Fruit fly (Drosophila melanogaster) whole organism: ENCODE data around the gene CG32706.

Experiments used
- EcR ChIP-seq, 2 experiments: fragments of >200 bp; optimal IDR thresholded peaks; 2 replicates each; lab custom pipeline; 2017; ENCODE audit warnings: missing biosample characterization in 2 of 2, missing genetic modification characterization in 2 of 2, missing genetic modification reagents in 2 of 2
- pan ChIP-seq: fragments of >200 bp; optimal IDR thresholded peaks from 2 replicates; lab custom pipeline; 2017
- usp ChIP-seq: fragments of >200 bp; optimal IDR thresholded peaks from 2 replicates; lab custom pipeline; 2017; ENCODE audit warnings: missing biosample characterization, missing genetic modification characterization, mixed read lengths

- TF ChIP-seq usp (GFP tag; lab: Kevin White, UChicago) (no peak), pan (lab: Kevin White, UChicago) (no peak), EcR (GFP tag; optimal IDR thresholded peaks at IDR 0.05; lab: Kevin White, UChicago) (no peak)
Observed at dm6 chrX:9038778-9039177, 48.2 kb upstream of the CG32706 start.
